Fruit fly (Drosophila melanogaster): Measurements from ENCODE around the gene CG42583.

DNA sequence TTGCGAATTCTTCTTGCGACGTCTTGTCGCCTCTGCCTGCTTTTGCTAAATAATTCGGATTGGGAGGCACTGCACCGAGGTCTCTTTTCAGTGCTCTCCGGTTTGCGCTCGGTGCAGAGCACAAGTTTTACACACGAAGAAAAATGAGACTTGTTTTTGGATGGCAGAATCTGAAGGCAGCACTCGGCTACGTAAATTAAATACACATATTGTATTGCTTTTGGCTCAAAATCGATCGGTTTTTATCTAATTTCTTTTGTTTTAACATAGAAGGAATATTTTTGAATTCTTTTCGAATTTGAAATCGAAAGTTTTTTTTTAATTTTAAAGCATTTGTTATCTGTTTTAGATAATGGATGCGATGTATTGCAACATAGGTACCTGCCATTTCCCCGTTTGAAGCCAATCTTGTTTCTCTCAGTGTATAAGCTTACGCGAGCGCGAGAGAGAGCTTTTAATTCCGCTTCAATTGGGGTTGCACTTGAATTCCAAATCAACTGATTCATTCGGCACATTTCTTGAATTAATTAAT is 33.9 kb downstream of the CG42583 start, which contains the start of gene AnxB10:
- TF ChIP-seq insv (optimal IDR thresholded peaks at IDR 0.05): no peak
- TF ChIP-seq Sin3A (optimal IDR thresholded peaks at IDR 0.05): no peak
- TF ChIP-seq Myc (optimal IDR thresholded peaks at IDR 0.05): no peak
- no peak for TF ChIP-seq h (optimal IDR thresholded peaks at IDR 0.05)
- no peak for TF ChIP-seq ttk (optimal IDR thresholded peaks at IDR 0.05)
- no peak for TF ChIP-seq psq (optimal IDR thresholded peaks at IDR 0.05)
